In genomic region chr3L:9762036-9762597, dm6 we compare ENCODE assay signal across 1 fruit fly cellular context.
TF ChIP-seq lines count a peak whose summit lies in the region.

No protein-coding gene starts in this region.

TF ChIP-seq in whole organism, embryonic, 481 proteins besides CTCF, POLR2A, EP300 and RAD21 (continued from another document):
- TF ChIP-seq CG15011 (GFP tag; optimal IDR thresholded peaks at IDR 0.05; lab: Kevin White, UChicago) = no peak
- TF ChIP-seq Max (GFP tag; optimal IDR thresholded peaks at IDR 0.05; lab: Kevin White, UChicago) = no peak
- TF ChIP-seq sob (GFP tag; IDR thresholded peaks at IDR 0.05; lab: Robert Waterston, UW) = no peak
- no peak for TF ChIP-seq gsb (GFP tag; IDR thresholded peaks at IDR 0.05; lab: Robert Waterston, UW)
- no peak for TF ChIP-seq CG6854 (GFP tag; optimal IDR thresholded peaks at IDR 0.05; lab: Kevin White, UChicago)
- no peak for TF ChIP-seq BEAF-32 (GFP tag; optimal IDR thresholded peaks at IDR 0.05; lab: Kevin White, UChicago)
- TF ChIP-seq Ets97D (GFP tag; optimal IDR thresholded peaks at IDR 0.05; lab: Kevin White, UChicago) = peak; percentile 89
- TF ChIP-seq vvl (GFP tag; IDR thresholded peaks at IDR 0.05; lab: Robert Waterston, UW) = 0 out of 2 replicates have a peak, but pooled peaks have one; percentile 41
- no peak for TF ChIP-seq danr (GFP tag; IDR thresholded peaks at IDR 0.05; lab: Robert Waterston, UW)
- no peak for TF ChIP-seq CG2678 (tag; optimal IDR thresholded peaks at IDR 0.05; lab: Kevin White, UChicago)
- peak; percentile 28 for TF ChIP-seq ems (GFP tag; optimal IDR thresholded peaks at IDR 0.05; lab: Kevin White, UChicago)
- no peak for TF ChIP-seq Dll (GFP tag; IDR thresholded peaks at IDR 0.05; lab: Robert Waterston, UW; ENCODE audit: partially characterized antibody)
- TF ChIP-seq CG4282 (GFP tag; optimal IDR thresholded peaks at IDR 0.05; lab: Kevin White, UChicago) = no peak
- TF ChIP-seq Scr (GFP tag; IDR thresholded peaks at IDR 0.05; lab: Robert Waterston, UW; ENCODE audit: partially characterized antibody) = no peak
- TF ChIP-seq CG17912 (GFP tag; optimal IDR thresholded peaks at IDR 0.05; lab: Kevin White, UChicago) = no peak
- TF ChIP-seq jing (GFP tag; optimal IDR thresholded peaks at IDR 0.05; lab: Kevin White, UChicago) = no peak
- TF ChIP-seq fd96Cb (tag; optimal IDR thresholded peaks at IDR 0.05; lab: Kevin White, UChicago) = no peak
- no peak for TF ChIP-seq gfzf (GFP tag; optimal IDR thresholded peaks at IDR 0.05; lab: Kevin White, UChicago)
- no peak for TF ChIP-seq CG9932 (GFP tag; IDR thresholded peaks at IDR 0.05; lab: Robert Waterston, UW)
- TF ChIP-seq sima (GFP tag; optimal IDR thresholded peaks at IDR 0.05; lab: Kevin White, UChicago) = no peak
- no peak for TF ChIP-seq CG14014 (GFP tag; IDR thresholded peaks at IDR 0.05; lab: Robert Waterston, UW)
- TF ChIP-seq klu (GFP tag; IDR thresholded peaks at IDR 0.05; lab: Robert Waterston, UW) = no peak
- no peak for TF ChIP-seq sna (GFP tag; IDR thresholded peaks at IDR 0.05; lab: Robert Waterston, UW; ENCODE audit: partially characterized antibody)
- no peak for TF ChIP-seq trh (GFP tag; optimal IDR thresholded peaks at IDR 0.05; lab: Kevin White, UChicago)
- no peak for TF ChIP-seq tio (GFP tag; optimal IDR thresholded peaks at IDR 0.05; lab: Kevin White, UChicago)
- peak; percentile 6 for TF ChIP-seq unpg (GFP tag; optimal IDR thresholded peaks at IDR 0.05; lab: Kevin White, UChicago)
- TF ChIP-seq CG1603 (tag; optimal IDR thresholded peaks at IDR 0.05; lab: Kevin White, UChicago) = peak; percentile 10
- 0 out of 2 replicates have a peak, but pooled peaks have one; percentile 13 for TF ChIP-seq Xrp1 (GFP tag; IDR thresholded peaks at IDR 0.05; lab: Robert Waterston, UW)
- TF ChIP-seq Kr (GFP tag; optimal IDR thresholded peaks at IDR 0.05; lab: Kevin White, UChicago) = no peak
- TF ChIP-seq disco-r (GFP tag; optimal IDR thresholded peaks at IDR 0.05; lab: Kevin White, UChicago) = no peak
- peak; percentile 39 for TF ChIP-seq Hmr (GFP tag; optimal IDR thresholded peaks at IDR 0.05; lab: Kevin White, UChicago)
- TF ChIP-seq CG11247 (GFP tag; IDR thresholded peaks at IDR 0.05; lab: Robert Waterston, UW) = 0 out of 2 replicates have a peak, but pooled peaks have one; percentile 8
- TF ChIP-seq Med (GFP tag; lab: Kevin White, UChicago) = peak; percentile 91
- no peak for TF ChIP-seq fu2 (GFP tag; optimal IDR thresholded peaks at IDR 0.05; lab: Kevin White, UChicago)
- TF ChIP-seq tll (GFP tag; optimal IDR thresholded peaks at IDR 0.05; lab: Kevin White, UChicago) = no peak
- no peak for TF ChIP-seq usp (GFP tag; optimal IDR thresholded peaks at IDR 0.05; lab: Kevin White, UChicago)
- no peak for TF ChIP-seq schlank (tag; optimal IDR thresholded peaks at IDR 0.05; lab: Kevin White, UChicago)
- no peak for TF ChIP-seq D19A (tag; optimal IDR thresholded peaks at IDR 0.05; lab: Kevin White, UChicago)
- peak; percentile 30 for TF ChIP-seq sug (tag; optimal IDR thresholded peaks at IDR 0.05; lab: Kevin White, UChicago)
- no peak for TF ChIP-seq ro (GFP tag; IDR thresholded peaks at IDR 0.05; lab: Robert Waterston, UW)
- TF ChIP-seq odd (GFP tag; optimal IDR thresholded peaks at IDR 0.05; lab: Kevin White, UChicago) = peak; percentile 37
- TF ChIP-seq CG8089 (GFP tag; optimal IDR thresholded peaks at IDR 0.05; lab: Kevin White, UChicago) = no peak
- TF ChIP-seq ci (GFP tag; IDR thresholded peaks at IDR 0.05; lab: Robert Waterston, UW) = peak; percentile 83
- no peak for TF ChIP-seq CG9609 (GFP tag; optimal IDR thresholded peaks at IDR 0.05; lab: Kevin White, UChicago)
- no peak for TF ChIP-seq CG16815 (GFP tag; optimal IDR thresholded peaks at IDR 0.05; lab: Kevin White, UChicago)
- no peak for TF ChIP-seq gce (GFP tag; IDR thresholded peaks at IDR 0.05; lab: Robert Waterston, UW)
- TF ChIP-seq CG8290 (GFP tag; optimal IDR thresholded peaks at IDR 0.05; lab: Kevin White, UChicago) = no peak
- peak; percentile 46 to 68 for TF ChIP-seq CG8290 (tag; optimal IDR thresholded peaks at IDR 0.05; lab: Kevin White, UChicago)
- TF ChIP-seq aop (GFP tag; IDR thresholded peaks at IDR 0.05; lab: Robert Waterston, UW) = no peak
- no peak for TF ChIP-seq Spps (tag; optimal IDR thresholded peaks at IDR 0.05; lab: Kevin White, UChicago)
- TF ChIP-seq sens-2 (GFP tag; IDR thresholded peaks at IDR 0.05; lab: Robert Waterston, UW) = no peak
- TF ChIP-seq CG17186 (GFP tag; optimal IDR thresholded peaks at IDR 0.05; lab: Kevin White, UChicago) = no peak
- TF ChIP-seq CG1602 (GFP tag; optimal IDR thresholded peaks at IDR 0.05; lab: Kevin White, UChicago) = no peak
- no peak for TF ChIP-seq CG9817 (tag; optimal IDR thresholded peaks at IDR 0.05; lab: Kevin White, UChicago)
- TF ChIP-seq CG13775 (GFP tag; optimal IDR thresholded peaks at IDR 0.05; lab: Kevin White, UChicago) = no peak
- TF ChIP-seq CkIIα-i1 (GFP tag; IDR thresholded peaks at IDR 0.05; lab: Robert Waterston, UW) = no peak
- TF ChIP-seq CG6175 (GFP tag; IDR thresholded peaks at IDR 0.05; lab: Robert Waterston, UW) = no peak
- no peak for TF ChIP-seq Atf-2 (GFP tag; optimal IDR thresholded peaks at IDR 0.05; lab: Kevin White, UChicago)
- TF ChIP-seq cato (GFP tag; optimal IDR thresholded peaks at IDR 0.05; lab: Kevin White, UChicago; ENCODE audit: borderline replicate concordance) = no peak
- TF ChIP-seq CG12236 (GFP tag; optimal IDR thresholded peaks at IDR 0.05; lab: Kevin White, UChicago) = no peak
- no peak for TF ChIP-seq CG6683 (GFP tag; optimal IDR thresholded peaks at IDR 0.05; lab: Kevin White, UChicago)
- no peak for TF ChIP-seq tna (GFP tag; IDR thresholded peaks at IDR 0.05; lab: Robert Waterston, UW; ENCODE audit: partially characterized antibody)
- no peak for TF ChIP-seq zf30C (GFP tag; optimal IDR thresholded peaks at IDR 0.05; lab: Kevin White, UChicago)
- TF ChIP-seq Deaf1 (tag; optimal IDR thresholded peaks at IDR 0.05; lab: Kevin White, UChicago) = no peak
- no peak for TF ChIP-seq Usf (GFP tag; optimal IDR thresholded peaks at IDR 0.05; lab: Kevin White, UChicago)
- peak in 1 of 2 experiments; percentile 18 for TF ChIP-seq Hr51 (GFP tag; optimal IDR thresholded peaks at IDR 0.05; lab: Kevin White, UChicago)
- TF ChIP-seq insv (GFP tag; optimal IDR thresholded peaks at IDR 0.05; lab: Kevin White, UChicago) = no peak
- peak; percentile 47 for TF ChIP-seq PHDP (tag; optimal IDR thresholded peaks at IDR 0.05; lab: Kevin White, UChicago)
- TF ChIP-seq sr (GFP tag; IDR thresholded peaks at IDR 0.05; lab: Robert Waterston, UW) = no peak
- no peak for TF ChIP-seq CG10462 (GFP tag; optimal IDR thresholded peaks at IDR 0.05; lab: Kevin White, UChicago)
- TF ChIP-seq CG10959 (GFP tag; IDR thresholded peaks at IDR 0.05; lab: Robert Waterston, UW) = peak; percentile 7; the same call in 1 of the 2 replicates
- TF ChIP-seq CG10366 (GFP tag; IDR thresholded peaks at IDR 0.05; lab: Robert Waterston, UW) = no peak
- 0 out of 3 replicates have a peak, but pooled peaks have one; percentile 33 for TF ChIP-seq knrl (GFP tag; IDR thresholded peaks at IDR 0.05; lab: Robert Waterston, UW; ENCODE audit: partially characterized antibody)
- peak; percentile 25 for TF ChIP-seq gro (GFP tag; optimal IDR thresholded peaks at IDR 0.05; lab: Kevin White, UChicago)
- TF ChIP-seq CG17328 (GFP tag; IDR thresholded peaks at IDR 0.05; lab: Robert Waterston, UW) = peak; percentile 50; the same call in 1 of the 2 replicates
- no peak for TF ChIP-seq tgo (GFP tag; IDR thresholded peaks at IDR 0.05; lab: Robert Waterston, UW)
- no peak for TF ChIP-seq Bteb2 (GFP tag; optimal IDR thresholded peaks at IDR 0.05; lab: Kevin White, UChicago)
- TF ChIP-seq CG10565 (GFP tag; optimal IDR thresholded peaks at IDR 0.05; lab: Kevin White, UChicago) = no peak
- TF ChIP-seq az2 (GFP tag; optimal IDR thresholded peaks at IDR 0.05; lab: Kevin White, UChicago) = no peak
- no peak for TF ChIP-seq ATbp (GFP tag; optimal IDR thresholded peaks at IDR 0.05; lab: Kevin White, UChicago)
- TF ChIP-seq CG30020 (tag; optimal IDR thresholded peaks at IDR 0.05; lab: Kevin White, UChicago) = no peak
- peak; percentile 20 for TF ChIP-seq Meics (GFP tag; optimal IDR thresholded peaks at IDR 0.05; lab: Kevin White, UChicago)
- TF ChIP-seq exex (tag; optimal IDR thresholded peaks at IDR 0.05; lab: Kevin White, UChicago) = peak; percentile 100
- TF ChIP-seq Tbp (GFP tag; optimal IDR thresholded peaks at IDR 0.05; lab: Kevin White, UChicago) = no peak
- TF ChIP-seq CG15696 (tag; optimal IDR thresholded peaks at IDR 0.05; lab: Kevin White, UChicago) = no peak
- TF ChIP-seq CG3281 (GFP tag; optimal IDR thresholded peaks at IDR 0.05; lab: Kevin White, UChicago) = peak; percentile 25
- TF ChIP-seq Abd-B (GFP tag; optimal IDR thresholded peaks at IDR 0.05; lab: Kevin White, UChicago) = no peak
- TF ChIP-seq TFAM (GFP tag; optimal IDR thresholded peaks at IDR 0.05; lab: Kevin White, UChicago) = no peak
- no peak for TF ChIP-seq Doc3 (GFP tag; IDR thresholded peaks at IDR 0.05; lab: Robert Waterston, UW; ENCODE audit: partially characterized antibody)
- no peak for TF ChIP-seq CG3726 (GFP tag; IDR thresholded peaks at IDR 0.05; lab: Robert Waterston, UW)
- TF ChIP-seq wek (GFP tag; optimal IDR thresholded peaks at IDR 0.05; lab: Kevin White, UChicago) = peak; percentile 12
- no peak for TF ChIP-seq CG5180 (GFP tag; optimal IDR thresholded peaks at IDR 0.05; lab: Kevin White, UChicago)
- TF ChIP-seq sd (tag; optimal IDR thresholded peaks at IDR 0.05; lab: Kevin White, UChicago) = no peak
- no peak for TF ChIP-seq CG16863 (GFP tag; optimal IDR thresholded peaks at IDR 0.05; lab: Kevin White, UChicago)
- TF ChIP-seq CG7745 (tag; optimal IDR thresholded peaks at IDR 0.05; lab: Kevin White, UChicago) = no peak
- no peak for TF ChIP-seq slp2 (GFP tag; optimal IDR thresholded peaks at IDR 0.05; lab: Kevin White, UChicago)
- no peak for TF ChIP-seq Oli (tag; optimal IDR thresholded peaks at IDR 0.05; lab: Kevin White, UChicago)
- TF ChIP-seq org-1 (GFP tag; optimal IDR thresholded peaks at IDR 0.05; lab: Kevin White, UChicago) = no peak
- peak; percentile 18 for TF ChIP-seq CHES-1-like (GFP tag; optimal IDR thresholded peaks at IDR 0.05; lab: Kevin White, UChicago)
- TF ChIP-seq Stat92E (GFP tag; optimal IDR thresholded peaks at IDR 0.05; lab: Kevin White, UChicago) = no peak
- TF ChIP-seq nom (GFP tag; optimal IDR thresholded peaks at IDR 0.05; lab: Kevin White, UChicago) = peak; percentile 45
- TF ChIP-seq CG1647 (GFP tag; optimal IDR thresholded peaks at IDR 0.05; lab: Kevin White, UChicago) = no peak
- no peak for TF ChIP-seq Ets65A (GFP tag; lab: Kevin White, UChicago)
- no peak for TF ChIP-seq NC2β (GFP tag; optimal IDR thresholded peaks at IDR 0.05; lab: Kevin White, UChicago)
- no peak for TF ChIP-seq tin (GFP tag; optimal IDR thresholded peaks at IDR 0.05; lab: Kevin White, UChicago)
- no peak for TF ChIP-seq CG13424 (tag; optimal IDR thresholded peaks at IDR 0.05; lab: Kevin White, UChicago)
- no peak for TF ChIP-seq zfh1 (GFP tag; IDR thresholded peaks at IDR 0.05; lab: Robert Waterston, UW)
- TF ChIP-seq CG11093 (GFP tag; IDR thresholded peaks at IDR 0.05; lab: Robert Waterston, UW) = no peak
- TF ChIP-seq CG11560 (tag; IDR thresholded peaks at IDR 0.05; lab: Robert Waterston, UW) = no peak
- TF ChIP-seq Rx (GFP tag; IDR thresholded peaks at IDR 0.05; lab: Robert Waterston, UW) = no peak
- TF ChIP-seq bigmax (GFP tag; optimal IDR thresholded peaks at IDR 0.05; lab: Kevin White, UChicago) = no peak
- TF ChIP-seq Dip2 (GFP tag; IDR thresholded peaks at IDR 0.05; lab: Robert Waterston, UW) = no peak
- no peak for TF ChIP-seq Elba2 (GFP tag; optimal IDR thresholded peaks at IDR 0.05; lab: Kevin White, UChicago)
- no peak for TF ChIP-seq CG18764 (GFP tag; optimal IDR thresholded peaks at IDR 0.05; lab: Kevin White, UChicago)
- TF ChIP-seq CG2120 (GFP tag; optimal IDR thresholded peaks at IDR 0.05; lab: Kevin White, UChicago) = no peak
- TF ChIP-seq Neu2 (GFP tag; optimal IDR thresholded peaks at IDR 0.05; lab: Kevin White, UChicago; ENCODE audit: borderline replicate concordance) = no peak
- TF ChIP-seq unc-4 (GFP tag; IDR thresholded peaks at IDR 0.05; lab: Robert Waterston, UW; ENCODE audit: partially characterized antibody) = no peak
- no peak for TF ChIP-seq en (GFP tag; optimal IDR thresholded peaks at IDR 0.05; lab: Kevin White, UChicago)
- no peak for TF ChIP-seq CG6791 (GFP tag; IDR thresholded peaks at IDR 0.05; lab: Robert Waterston, UW; ENCODE audit: partially characterized antibody)
- TF ChIP-seq CG9215 (GFP tag; IDR thresholded peaks at IDR 0.05; lab: Robert Waterston, UW) = no peak
- no peak for TF ChIP-seq Opbp (GFP tag; IDR thresholded peaks at IDR 0.05; lab: Robert Waterston, UW; ENCODE audit: partially characterized antibody)
- no peak for TF ChIP-seq wdn (GFP tag; IDR thresholded peaks at IDR 0.05; lab: Robert Waterston, UW)
- TF ChIP-seq trem (tag; optimal IDR thresholded peaks at IDR 0.05; lab: Kevin White, UChicago) = no peak
- peak; percentile 31 for TF ChIP-seq CrebB (tag; optimal IDR thresholded peaks at IDR 0.05; lab: Kevin White, UChicago)
